Worm (Caenorhabditis elegans) whole organism, late embryonic: ENCODE data around the gene F36F12.7.

Experiments
- F13H6.1 ChIP-seq: sonication (generic microtip); optimal IDR thresholded peaks from 2 replicates; lab custom pipeline; 2016; ENCODE audit warnings: missing genetic modification characterization, missing compliant biosample characterization
- K02D7.2 ChIP-seq: sonication (generic microtip); optimal IDR thresholded peaks from 2 replicates; lab custom pipeline; 2017; ENCODE audit warnings: mild to moderate bottlenecking, missing genetic modification characterization, missing compliant biosample characterization
- ahr-1 ChIP-seq: sonication (generic microtip); optimal IDR thresholded peaks from 2 replicates; lab custom pipeline; 2016; ENCODE audit warnings: missing genetic modification characterization, missing compliant biosample characterization
- ceh-2 ChIP-seq: sonication (generic microtip); optimal IDR thresholded peaks from 2 replicates; lab custom pipeline; 2016; ENCODE audit warnings: missing genotype, missing genetic modification characterization, missing compliant biosample characterization
- ceh-31 ChIP-seq: sonication (generic microtip); optimal IDR thresholded peaks from 2 replicates; lab custom pipeline; 2016; ENCODE audit warnings: missing genetic modification characterization, missing compliant biosample characterization
- ceh-45 ChIP-seq: fragments of 200-800 bp; sonication (Bioruptor generic); IDR thresholded peaks from 2 replicates; pipeline ENCODE4 v1.3.6; 2022; ENCODE audit warnings: missing genetic modification reagents, missing genetic modification characterization, missing compliant biosample characterization
- ceh-48 ChIP-seq: sonication (generic microtip); optimal IDR thresholded peaks from 2 replicates; lab custom pipeline; 2016; ENCODE audit warnings: missing genetic modification characterization, inconsistent platforms, missing compliant biosample characterization
- ceh-6 ChIP-seq: fragments of 200-800 bp; sonication (Bioruptor generic); optimal IDR thresholded peaks from 2 replicates; lab custom pipeline; 2018; ENCODE audit warnings: mild to moderate bottlenecking, missing genetic modification characterization, missing compliant biosample characterization
- dmd-4 ChIP-seq: sonication (generic microtip); optimal IDR thresholded peaks from 2 replicates; lab custom pipeline; 2016; ENCODE audit warnings: borderline replicate concordance, missing genetic modification characterization, missing compliant biosample characterization
- dve-1 ChIP-seq: sonication (generic microtip); optimal IDR thresholded peaks from 2 replicates; lab custom pipeline; 2017; ENCODE audit warnings: antibody characterized with exemption, mild to moderate bottlenecking, missing genetic modification characterization, missing compliant biosample characterization
- fkh-10 ChIP-seq: fragments of 150-350 bp; optimal IDR thresholded peaks from 2 replicates; lab custom pipeline; 2014; ENCODE audit warnings: missing biosample characterization, missing genetic modification reagents, missing genetic modification characterization
- hlh-15 ChIP-seq: sonication (generic microtip); optimal IDR thresholded peaks from 2 replicates; lab custom pipeline; 2016; ENCODE audit warnings: missing genetic modification characterization, missing compliant biosample characterization
- hlh-30 ChIP-seq: sonication (generic microtip); optimal IDR thresholded peaks from 2 replicates; lab custom pipeline; 2017; ENCODE audit warnings: antibody characterized with exemption, missing genetic modification characterization, missing compliant biosample characterization; ENCODE audit not compliant: insufficient read depth
- lin-11 ChIP-seq: fragments of 200-800 bp; sonication (Bioruptor generic); optimal IDR thresholded peaks from 2 replicates; lab custom pipeline; 2018; ENCODE audit warnings: mild to moderate bottlenecking, missing genetic modification characterization, missing compliant biosample characterization
- madf-2 ChIP-seq: sonication (generic microtip); optimal IDR thresholded peaks from 2 replicates; lab custom pipeline; 2017; ENCODE audit warnings: missing genetic modification characterization, missing compliant biosample characterization
- mec-3 ChIP-seq: sonication (generic microtip); optimal IDR thresholded peaks from 2 replicates; lab custom pipeline; 2016; ENCODE audit warnings: borderline replicate concordance, missing genetic modification characterization, missing compliant biosample characterization
- nfya-1 ChIP-seq: sonication (generic microtip); optimal IDR thresholded peaks from 2 replicates; lab custom pipeline; 2017; ENCODE audit warnings: missing genetic modification characterization, mild to moderate bottlenecking, missing compliant biosample characterization, antibody characterized with exemption, moderate library complexity
- odd-2 ChIP-seq: sonication (generic microtip); optimal IDR thresholded peaks from 2 replicates; lab custom pipeline; 2017; ENCODE audit warnings: antibody characterized with exemption, mild to moderate bottlenecking, missing genetic modification characterization, missing compliant biosample characterization
- pag-3 ChIP-seq: sonication (generic microtip); optimal IDR thresholded peaks from 2 replicates; lab custom pipeline; 2016; ENCODE audit warnings: missing compliant biosample characterization, missing genetic modification characterization, borderline replicate concordance
- pat-9 ChIP-seq: fragments of 200-800 bp; sonication (Bioruptor generic); optimal IDR thresholded peaks from 2 replicates; lab custom pipeline; 2018; ENCODE audit warnings: mild to moderate bottlenecking, missing genetic modification characterization, moderate library complexity, missing compliant biosample characterization
- pax-1 ChIP-seq: fragments of 150-350 bp; optimal IDR thresholded peaks from 2 replicates; lab custom pipeline; 2014; ENCODE audit warnings: missing biosample characterization, missing genetic modification characterization
- pha-2 ChIP-seq: sonication (generic microtip); optimal IDR thresholded peaks from 2 replicates; lab custom pipeline; 2017; ENCODE audit warnings: mild to moderate bottlenecking, missing genetic modification characterization, missing compliant biosample characterization
- pha-4 ChIP-seq: fragments of 150-350 bp; optimal IDR thresholded peaks from 2 replicates; lab custom pipeline; 2018; ENCODE audit warnings: missing biosample characterization, missing genetic modification reagents, missing genetic modification characterization
- pqm-1 ChIP-seq: sonication (generic microtip); optimal IDR thresholded peaks from 2 replicates; lab custom pipeline; 2016; ENCODE audit warnings: missing genetic modification characterization, missing compliant biosample characterization
- rnt-1 ChIP-seq: sonication (generic microtip); optimal IDR thresholded peaks from 2 replicates; lab custom pipeline; 2016; ENCODE audit warnings: missing genetic modification characterization, missing compliant biosample characterization
- sox-2 ChIP-seq: fragments of 200-800 bp; sonication (Bioruptor generic); IDR thresholded peaks from 2 replicates; pipeline ENCODE4 v1.3.6; 2022; ENCODE audit warnings: missing genetic modification reagents, missing genetic modification characterization, missing compliant biosample characterization
- sox-4 ChIP-seq: sonication (generic microtip); optimal IDR thresholded peaks from 2 replicates; lab custom pipeline; 2017; ENCODE audit warnings: mild to moderate bottlenecking, missing genetic modification characterization, inconsistent platforms, missing compliant biosample characterization
- syd-9 ChIP-seq: sonication (generic microtip); optimal IDR thresholded peaks from 2 replicates; lab custom pipeline; 2016; ENCODE audit warnings: mild to moderate bottlenecking, missing genetic modification characterization, moderate library complexity, missing compliant biosample characterization
- tbx-2 ChIP-seq: sonication (generic microtip); optimal IDR thresholded peaks from 2 replicates; lab custom pipeline; 2016; ENCODE audit warnings: missing genetic modification characterization, missing compliant biosample characterization
- tbx-7 ChIP-seq: sonication (generic microtip); optimal IDR thresholded peaks from 2 replicates; lab custom pipeline; 2016; ENCODE audit warnings: missing genotype, missing genetic modification characterization, missing compliant biosample characterization
- unc-42 ChIP-seq: sonication (generic microtip); optimal IDR thresholded peaks from 2 replicates; lab custom pipeline; 2016; ENCODE audit warnings: missing genotype, missing genetic modification characterization, missing compliant biosample characterization
- unc-55 ChIP-seq: sonication (generic microtip); optimal IDR thresholded peaks from 2 replicates; lab custom pipeline; 2017; ENCODE audit warnings: missing biosample characterization, missing genetic modification reagents, missing genetic modification characterization

The F36F12.7 gene

DNA sequence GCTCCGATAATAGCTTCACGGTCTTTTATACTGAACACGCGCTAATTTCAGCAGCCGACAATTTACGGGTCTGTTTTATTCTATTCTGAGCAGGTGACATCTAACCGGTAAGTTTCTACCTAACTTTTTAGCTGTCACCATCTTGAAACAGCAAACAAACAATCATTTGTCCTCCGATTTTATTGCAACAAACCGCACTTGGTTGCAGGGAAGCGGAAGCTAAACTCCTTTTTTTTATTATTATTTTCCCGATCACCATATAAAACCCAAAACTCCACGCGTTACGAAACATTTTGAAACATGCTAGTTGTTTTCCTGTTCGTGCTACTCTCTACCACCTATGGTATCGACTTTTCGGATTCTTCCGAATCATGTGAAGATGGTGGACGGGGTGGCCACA lies 1.5 kb upstream of the F36F12.7 start, which contains the start of gene clec-208:
Gene clec-208, plus strand, starts transcription at position 301 of the 400 bp plus-strand sequence.
- TF ChIP-seq hlh-30 (tag; lab: Kevin White, UChicago) (no peak), hlh-15 (tag; lab: Kevin White, UChicago) (no peak)
- TF ChIP-seq, all 69 proteins: peak for 0

DNA sequence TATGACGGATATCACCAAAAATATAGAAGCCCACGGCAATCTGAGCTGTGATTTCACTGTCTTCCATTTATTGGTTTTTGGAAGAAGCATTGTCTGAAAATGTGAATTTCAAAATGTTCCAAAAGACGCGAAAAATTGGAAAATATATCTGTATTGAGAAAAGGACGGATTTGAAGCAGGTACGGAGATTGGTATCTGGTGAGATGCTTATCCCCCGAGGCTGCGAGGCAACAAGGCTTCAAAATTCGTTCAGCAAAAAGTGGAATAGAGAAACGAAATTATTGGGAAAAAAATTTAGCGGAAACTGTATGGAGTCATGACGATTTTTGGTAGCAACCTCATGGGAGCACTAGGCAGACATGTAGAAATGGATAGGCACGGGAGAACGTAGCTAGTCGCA lies 4.0 kb downstream of the F36F12.7 start, which contains the start of gene F36F12.1:
Gene F36F12.1, minus strand, starts transcription at position 101 of the 400 bp plus-strand sequence.
- TF ChIP-seq tbx-7 (tag; lab: Kevin White, UChicago) (no peak), pag-3 (tag; lab: Kevin White, UChicago) (no peak), lin-11 (tag; lab: Kevin White, UChicago) (no peak), dve-1 (tag; lab: Kevin White, UChicago) (no peak), pha-4 (tag; lab: Kevin White, UChicago) (no peak), pax-1 (tag; lab: Kevin White, UChicago) (no peak), madf-2 (tag; lab: Kevin White, UChicago) (no peak), hlh-30 (tag; lab: Kevin White, UChicago) (no peak), ceh-2 (tag; lab: Kevin White, UChicago) (no peak), pqm-1 (no peak), sox-2 (no peak), dmd-4 (tag; lab: Kevin White, UChicago) (no peak), pat-9 (tag; lab: Kevin White, UChicago) (no peak), F13H6.1 (tag; lab: Kevin White, UChicago) (no peak), ceh-45 (GFP tag; lab: Robert Waterston, UW) (no peak), ceh-6 (no peak), K02D7.2 (tag; lab: Kevin White, UChicago) (no peak)

DNA sequence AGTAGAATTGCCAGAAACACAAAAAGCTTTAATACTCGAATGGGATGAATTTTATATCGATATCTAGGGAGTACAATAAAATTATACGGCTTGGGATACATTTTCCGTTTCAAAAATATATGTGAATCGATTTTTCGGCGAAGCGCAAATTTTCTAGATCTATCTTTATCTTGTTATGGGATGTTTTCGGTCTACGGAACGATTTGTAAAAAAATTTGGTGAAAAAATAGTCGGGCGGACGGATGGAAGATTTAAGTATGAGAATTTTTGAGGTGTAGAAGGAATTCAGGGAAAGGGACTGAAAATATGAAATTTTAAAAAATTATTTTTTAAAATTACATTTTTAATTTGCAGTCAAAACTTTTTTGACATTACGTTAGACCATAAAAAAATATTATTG lies 6.8 kb downstream of the F36F12.7 start, which contains the start of gene F22F7.4:
Gene F22F7.4, minus strand, starts transcription at position 101 of the 400 bp plus-strand sequence.
- TF ChIP-seq ceh-45 (GFP tag; lab: Robert Waterston, UW) (no peak), odd-2 (tag; lab: Kevin White, UChicago) (no peak), tbx-2 (tag; lab: Kevin White, UChicago) (no peak), sox-2 (no peak), tbx-7 (tag; lab: Kevin White, UChicago) (no peak), fkh-10 (GFP tag; lab: Kevin White, UChicago) (no peak), K02D7.2 (tag; lab: Kevin White, UChicago) (no peak), pha-2 (no peak), syd-9 (no peak), unc-55 (GFP tag; lab: Kevin White, UChicago) (no peak), ahr-1 (no peak), ceh-48 (tag; lab: Kevin White, UChicago) (no peak), mec-3 (tag; lab: Kevin White, UChicago) (no peak)
- TF ChIP-seq, all 69 proteins: peak for 0

DNA sequence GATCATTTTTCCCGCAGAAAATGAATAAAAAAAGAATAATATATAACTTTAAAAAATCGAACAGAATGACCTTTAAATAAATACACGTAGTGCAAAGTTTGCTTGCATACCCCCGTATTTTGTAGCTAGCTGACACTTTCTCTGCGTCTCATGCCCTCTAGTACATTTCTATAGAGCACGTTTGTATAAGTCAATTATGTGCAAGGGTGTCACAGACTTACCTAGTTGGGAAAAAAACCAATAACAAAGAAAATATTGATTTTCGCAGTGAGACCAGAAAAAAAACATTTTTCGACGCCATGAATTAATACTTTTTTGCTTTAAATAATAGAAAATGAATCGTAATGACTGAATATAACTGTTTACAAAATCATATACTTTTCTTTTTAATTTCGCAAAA lies 10.2 kb downstream of the F36F12.7 start, which contains the start of gene ckb-4:
Gene ckb-4, minus strand, starts transcription at position 140 of the 400 bp plus-strand sequence.
- TF ChIP-seq ceh-48 (tag; lab: Kevin White, UChicago) = peak; percentile 62
- no peak for TF ChIP-seq K02D7.2 (tag; lab: Kevin White, UChicago)
- TF ChIP-seq rnt-1 = no peak
- peak; percentile 82 for TF ChIP-seq unc-42 (tag; lab: Kevin White, UChicago)
- peak; percentile 11 for TF ChIP-seq nfya-1
- TF ChIP-seq ceh-31 (tag; lab: Kevin White, UChicago) = peak; percentile 19

DNA sequence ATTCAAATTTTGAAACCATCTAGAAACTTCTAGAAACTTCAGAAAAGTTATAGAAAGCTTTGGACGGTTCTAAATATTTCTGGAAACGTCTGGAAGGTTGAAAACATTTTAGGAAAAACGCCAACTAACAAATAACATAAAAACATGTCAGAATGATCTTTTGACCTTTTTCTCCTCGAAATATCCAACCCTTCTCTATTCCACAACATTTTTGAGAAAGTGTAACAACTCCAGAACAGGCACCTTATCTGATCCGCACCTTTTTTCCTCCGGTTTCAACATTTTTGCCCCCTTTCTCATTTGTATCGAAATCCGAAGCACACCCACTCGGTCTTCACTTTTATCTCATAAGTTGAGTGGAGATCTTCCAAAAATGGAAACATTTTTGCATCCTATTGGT lies 11.2 kb downstream of the F36F12.7 start, which contains the start of gene F22F7.3:
Gene F22F7.3, plus strand, starts transcription at position 301 of the 400 bp plus-strand sequence.
- TF ChIP-seq sox-4 (tag; lab: Kevin White, UChicago) = no peak
- TF ChIP-seq, all 69 proteins: peak for 0
